Fruit fly (Drosophila melanogaster) whole organism, wandering third instar larva: ENCODE measurements around the gene CG42788.
A peak's percentile ranks its signal among the peaks of the same experiment; 100 is the strongest.

ENCODE experiments used
- br ChIP-seq: fragments of 200-800 bp; sonication (Bioruptor generic); optimal IDR thresholded peaks from 2 replicates; lab custom pipeline; 2016; ENCODE audit warnings: missing biosample characterization, missing genetic modification characterization
- foxo ChIP-seq, 2 experiments: fragments of 200-800 bp; sonication (Bioruptor generic); optimal IDR thresholded peaks; 2 replicates in 1 of 2; 3 replicates in 1 of 2; lab custom pipeline; 2016 to 2017; ENCODE audit warnings: missing biosample characterization in 2 of 2, missing genetic modification characterization in 2 of 2
- jim ChIP-seq: fragments of 175-275, 200-325 bp; sonication (Bioruptor generic); optimal IDR thresholded peaks from 2 replicates; lab custom pipeline; 2016; ENCODE audit warnings: missing biosample characterization, mild to moderate bottlenecking, missing genetic modification characterization
- usp ChIP-seq: fragments of >200 bp; optimal IDR thresholded peaks from 2 replicates; lab custom pipeline; 2017; ENCODE audit warnings: missing biosample characterization, missing genetic modification characterization

DNA sequence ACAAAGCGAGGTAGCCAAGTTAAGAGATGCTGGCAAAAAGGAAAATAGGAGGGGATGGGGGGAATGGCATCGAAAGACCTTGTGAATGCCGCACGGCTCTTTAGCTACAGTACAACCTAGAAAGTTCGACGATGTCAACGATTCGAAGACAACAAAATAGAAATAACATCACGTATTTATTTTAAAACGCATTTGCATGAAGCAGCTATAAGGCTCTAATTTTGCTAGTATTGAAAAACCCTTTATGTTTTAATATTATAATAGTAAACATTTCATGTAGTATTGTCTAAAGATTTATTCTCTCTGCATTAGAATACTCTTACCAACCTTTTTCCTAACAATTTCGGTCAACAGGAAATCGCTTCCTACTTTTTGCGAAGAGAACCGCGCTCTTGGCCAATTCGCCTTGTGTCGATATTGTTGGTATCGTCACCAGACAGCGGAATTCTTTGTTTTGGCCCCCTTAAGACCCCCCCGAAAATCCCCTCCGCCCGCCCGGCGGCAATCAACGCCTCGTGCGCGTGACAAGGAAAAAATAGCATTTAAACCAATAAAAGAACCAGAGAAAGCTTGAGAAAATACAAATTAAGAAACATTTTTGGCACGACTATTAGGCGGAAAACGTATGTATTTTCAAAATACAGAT lies 47.1 kb downstream of the CG42788 start:
- TF ChIP-seq jim (GFP tag; lab: Kevin White, UChicago) (no peak), foxo (GFP tag; optimal IDR thresholded peaks at IDR 0.05; lab: Kevin White, UChicago) (peak in 1 of 2 experiments; percentile 4), br (no peak), usp (GFP tag; lab: Kevin White, UChicago) (no peak)
